Worm (Caenorhabditis elegans) whole organism, early embryonic: ENCODE measurements around the gene T10H4.4.

ENCODE experiments used
- F13C5.2 ChIP-seq: sonication (generic microtip); optimal IDR thresholded peaks from 2 replicates; lab custom pipeline; 2017; ENCODE audit warnings: mild to moderate bottlenecking, missing genetic modification characterization, inconsistent platforms, missing compliant biosample characterization
- ama-1 ChIP-seq: fragments of 150-350 bp; optimal IDR thresholded peaks from 2 replicates; lab custom pipeline; 2014
- scrt-1 ChIP-seq: fragments of 200-800 bp; sonication (Bioruptor generic); IDR thresholded peaks from 2 replicates; pipeline ENCODE4 v1.3.6; 2022; ENCODE audit warnings: missing genetic modification characterization, missing compliant biosample characterization
- tra-4 ChIP-seq: sonication (generic microtip); optimal IDR thresholded peaks from 2 replicates; lab custom pipeline; 2017; ENCODE audit warnings: missing genetic modification characterization, missing compliant biosample characterization

DNA sequence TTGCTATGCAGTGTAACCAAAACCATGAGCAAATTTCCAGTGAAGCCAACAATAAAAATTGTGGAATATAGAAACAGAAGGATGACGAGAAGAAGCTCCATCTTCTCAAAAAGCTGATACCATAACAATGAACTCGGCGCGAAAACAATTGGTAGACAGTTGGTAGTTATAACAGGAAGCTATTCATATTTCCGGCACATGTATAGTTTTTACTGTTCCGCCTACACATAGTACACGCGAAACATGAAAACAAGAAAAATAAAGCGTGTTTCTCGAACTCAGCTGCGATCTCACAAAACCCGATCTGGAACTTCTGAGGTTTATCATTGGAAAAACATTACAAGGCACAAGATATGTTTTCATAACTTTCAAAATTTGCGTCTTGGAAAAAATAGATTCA lies 13.1 kb downstream of the T10H4.4 start, which contains the start of gene srsx-37:
- no peak for TF ChIP-seq ama-1
- no peak for TF ChIP-seq tra-4 (tag; lab: Kevin White, UChicago)
- no peak for TF ChIP-seq scrt-1 (GFP tag; lab: Robert Waterston, UW)
- no peak for TF ChIP-seq F13C5.2 (tag; lab: Kevin White, UChicago)
